Worm (Caenorhabditis elegans) whole organism, L4 larva: Measurements from ENCODE around the gene C27A2.7.

Experiments used
- ama-1 ChIP-seq: fragments of 150-350 bp; optimal IDR thresholded peaks from 2 replicates; lab custom pipeline; 2014; ENCODE audit warnings: inconsistent platforms, mixed read lengths
- ceh-28 ChIP-seq: fragments of 150-350 bp; optimal IDR thresholded peaks from 2 replicates; lab custom pipeline; 2014; ENCODE audit warnings: missing biosample characterization, missing genetic modification reagents, missing genetic modification characterization
- fos-1 ChIP-seq: fragments of 150-350 bp; optimal IDR thresholded peaks from 2 replicates; lab custom pipeline; 2014; ENCODE audit warnings: missing biosample characterization, missing genetic modification characterization
- gei-8 ChIP-seq: fragments of 200-800 bp; sonication (Bioruptor generic); optimal IDR thresholded peaks from 2 replicates; lab custom pipeline; 2018; ENCODE audit warnings: mild to moderate bottlenecking, missing genetic modification characterization, missing compliant biosample characterization
- hlh-30 ChIP-seq: sonication (generic microtip); optimal IDR thresholded peaks from 2 replicates; lab custom pipeline; 2017; ENCODE audit warnings: antibody characterized with exemption, mild to moderate bottlenecking, missing genetic modification characterization, missing compliant biosample characterization; ENCODE audit not compliant: insufficient read depth
- lin-15B ChIP-seq: fragments of 150-350 bp; sonication (generic microtip); optimal IDR thresholded peaks from 3 replicates; lab custom pipeline; 2014; ENCODE audit warnings: missing biosample characterization, missing genetic modification characterization
- mdl-1 ChIP-seq, 2 experiments: fragments of 150-350 bp in 1 of 2; sonication (generic microtip) in 1 of 2; optimal IDR thresholded peaks; 2 replicates each; lab custom pipeline; 2014 to 2017; ENCODE audit warnings: missing biosample characterization in 2 of 2, missing genetic modification characterization in 2 of 2
- nhr-11 ChIP-seq: fragments of 150-350 bp; optimal IDR thresholded peaks from 2 replicates; lab custom pipeline; 2014; ENCODE audit warnings: missing biosample characterization, missing genetic modification characterization

DNA sequence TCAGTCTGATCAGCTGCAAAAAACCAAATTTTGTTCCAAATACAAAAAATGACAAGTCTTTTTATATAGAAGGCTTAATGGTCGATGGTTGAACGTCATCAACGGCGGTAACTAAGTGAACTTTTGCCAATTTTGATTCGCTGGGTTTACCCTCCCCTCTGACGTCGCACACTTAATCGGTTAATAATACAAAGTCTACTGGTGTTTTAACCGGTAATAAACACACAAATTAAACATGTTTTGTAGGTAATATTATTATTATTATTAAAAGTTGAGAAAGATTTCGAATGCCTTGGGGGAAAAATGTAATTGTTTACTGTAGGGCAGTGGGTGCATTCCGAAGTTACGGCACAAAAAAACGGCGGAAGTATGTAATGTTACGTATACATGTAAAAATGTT lies 10.4 kb downstream of the C27A2.7 start, which contains the start of gene pho-12:
- TF ChIP-seq ama-1 (no peak), mdl-1 (tag; optimal IDR thresholded peaks at IDR 0.05; lab: Kevin White, UChicago) (no peak), lin-15B (tag; lab: Kevin White, UChicago) (no peak), ceh-28 (tag; lab: Kevin White, UChicago) (no peak), fos-1 (no peak), hlh-30 (tag; lab: Kevin White, UChicago) (no peak), nhr-11 (no peak), gei-8 (GFP tag; lab: Kevin White, UChicago) (no peak)
